Worm (Caenorhabditis elegans): ENCODE measurements around the gene srab-10.

- TF ChIP-seq him-1 (tag; optimal IDR thresholded peaks at IDR 0.05) (no peak), W03F9.2 (tag; optimal IDR thresholded peaks at IDR 0.05) (no peak)
Observed at ce11 chrV:3124912-3125311, 19.5 kb downstream of the srab-10 start, which contains the start of gene Y73C8C.12.
